Worm (Caenorhabditis elegans) whole organism, L4 larva: ENCODE results near the gene F56C4.1.

Experiments used
- F26F4.8 ChIP-seq: fragments of 200-800 bp; sonication (Bioruptor generic); conservative IDR thresholded peaks from 2 replicates; pipeline ENCODE4 v1.3.6; 2022; ENCODE audit warnings: missing genetic modification characterization, missing compliant biosample characterization
- F44E2.7 ChIP-seq: fragments of 200-800 bp; sonication (Bioruptor generic); IDR thresholded peaks from 2 replicates; pipeline ENCODE4 v2.1.2; 2022; ENCODE audit warnings: missing genetic modification characterization, missing compliant biosample characterization
- F49E8.2 ChIP-seq: sonication (generic microtip); optimal IDR thresholded peaks from 2 replicates; lab custom pipeline; 2016; ENCODE audit warnings: missing compliant biosample characterization, mild to moderate bottlenecking, missing genetic modification characterization, borderline replicate concordance
- Y48G9A.11 ChIP-seq: fragments of 200-800 bp; sonication (Bioruptor generic); IDR thresholded peaks from 2 replicates; pipeline ENCODE4 v1.3.6; 2022; ENCODE audit warnings: missing genetic modification reagents, missing genetic modification characterization, missing compliant biosample characterization
- Y5F2A.4 ChIP-seq: fragments of 200-800 bp; sonication (Bioruptor generic); optimal IDR thresholded peaks from 2 replicates; lab custom pipeline; 2018; ENCODE audit warnings: mild to moderate bottlenecking, missing genetic modification characterization, missing compliant biosample characterization
- aly-2 ChIP-seq: sonication (generic microtip); optimal IDR thresholded peaks from 2 replicates; lab custom pipeline; 2018; ENCODE audit warnings: missing biosample characterization, missing genetic modification characterization
- attf-4 ChIP-seq: sonication (generic microtip); optimal IDR thresholded peaks from 3 replicates; lab custom pipeline; 2017; ENCODE audit warnings: missing biosample characterization, missing genetic modification characterization
- ceh-82 ChIP-seq: sonication (generic microtip); optimal IDR thresholded peaks from 2 replicates; lab custom pipeline; 2017; ENCODE audit warnings: missing biosample characterization, missing genetic modification characterization
- daf-12 ChIP-seq: fragments of 150-350 bp; optimal IDR thresholded peaks from 2 replicates; lab custom pipeline; 2014; ENCODE audit warnings: missing biosample characterization, missing genetic modification reagents, missing genetic modification characterization
- dmd-6 ChIP-seq: fragments of 200-800 bp; sonication (Bioruptor generic); IDR thresholded peaks from 2 replicates; pipeline ENCODE4 v1.3.6; 2022; ENCODE audit warnings: missing genetic modification reagents, missing genetic modification characterization, missing compliant biosample characterization
- dmd-9 ChIP-seq: fragments of 200-800 bp; sonication (Bioruptor generic); IDR thresholded peaks from 2 replicates; pipeline ENCODE4 v1.3.6; 2022; ENCODE audit warnings: missing genetic modification reagents, missing genetic modification characterization, missing compliant biosample characterization
- egl-27 ChIP-seq: sonication (generic microtip); optimal IDR thresholded peaks from 3 replicates; lab custom pipeline; 2017; ENCODE audit warnings: missing biosample characterization, missing genetic modification reagents, missing genetic modification characterization
- lin-1 ChIP-seq: fragments of 200-800 bp; sonication (Bioruptor generic); IDR thresholded peaks from 2 replicates; pipeline ENCODE4 v1.3.6; 2022; ENCODE audit warnings: missing genetic modification reagents, missing genetic modification characterization, missing compliant biosample characterization
- lin-13 ChIP-seq: fragments of 150-350 bp; optimal IDR thresholded peaks from 2 replicates; lab custom pipeline; 2014; ENCODE audit warnings: missing biosample characterization, missing genetic modification reagents, missing genetic modification characterization
- lin-15B ChIP-seq: fragments of 150-350 bp; sonication (generic microtip); optimal IDR thresholded peaks from 3 replicates; lab custom pipeline; 2014; ENCODE audit warnings: missing biosample characterization, missing genetic modification characterization
- lin-38 ChIP-seq: fragments of 200-800 bp; sonication (Bioruptor generic); IDR thresholded peaks from 2 replicates; pipeline ENCODE4 v1.3.6; 2022; ENCODE audit warnings: missing genetic modification reagents, missing genetic modification characterization, missing compliant biosample characterization
- lin-39 ChIP-seq: fragments of 150-350 bp; optimal IDR thresholded peaks from 2 replicates; lab custom pipeline; 2014; ENCODE audit warnings: missing biosample characterization, missing genetic modification reagents, missing genetic modification characterization
- lsy-2 ChIP-seq, 2 experiments: fragments of 150-350 bp in 1 of 2; sonication (generic microtip) in 1 of 2; optimal IDR thresholded peaks; 2 replicates each; lab custom pipeline; 2014 to 2017; ENCODE audit warnings: missing biosample characterization in 2 of 2, missing genetic modification characterization in 2 of 2
- madf-5 ChIP-seq, 2 experiments: fragments of 200-800 bp; sonication (Bioruptor generic); IDR thresholded peaks; 2 replicates each; pipeline ENCODE4 v1.3.6; 2022; ENCODE audit warnings: missing compliant biosample characterization in 2 of 2, missing genetic modification characterization in 2 of 2
- mdl-1 ChIP-seq, 2 experiments: fragments of 150-350 bp in 1 of 2; sonication (generic microtip) in 1 of 2; optimal IDR thresholded peaks; 2 replicates each; lab custom pipeline; 2014 to 2017; ENCODE audit warnings: missing biosample characterization in 2 of 2, missing genetic modification characterization in 2 of 2
- mxl-2 ChIP-seq: fragments of 200-800 bp; sonication (Bioruptor generic); conservative IDR thresholded peaks from 2 replicates; pipeline ENCODE4 v1.3.6; 2022; ENCODE audit warnings: missing genetic modification reagents, missing genetic modification characterization, missing compliant biosample characterization
- nhr-10 ChIP-seq: fragments of 150-350 bp; optimal IDR thresholded peaks from 2 replicates; lab custom pipeline; 2014; ENCODE audit warnings: missing biosample characterization, missing genetic modification characterization
- nhr-102 ChIP-seq: sonication (generic microtip); optimal IDR thresholded peaks from 2 replicates; lab custom pipeline; 2016; ENCODE audit warnings: mild to moderate bottlenecking, missing genetic modification characterization, moderate library complexity, missing compliant biosample characterization
- nhr-237 ChIP-seq: sonication (generic microtip); optimal IDR thresholded peaks from 2 replicates; lab custom pipeline; 2017; ENCODE audit warnings: missing biosample characterization, missing genetic modification characterization
- nhr-28 ChIP-seq: fragments of 150-350 bp; optimal IDR thresholded peaks from 2 replicates; lab custom pipeline; 2014; ENCODE audit warnings: missing biosample characterization, missing genetic modification characterization
- nhr-41 ChIP-seq: fragments of 200-800 bp; sonication (Bioruptor generic); IDR thresholded peaks from 2 replicates; pipeline ENCODE4 v1.3.6; 2022; ENCODE audit warnings: missing genetic modification reagents, missing genetic modification characterization, missing compliant biosample characterization
- nhr-48 ChIP-seq: sonication (generic microtip); optimal IDR thresholded peaks from 2 replicates; lab custom pipeline; 2016; ENCODE audit warnings: mild to moderate bottlenecking, missing genetic modification characterization, missing compliant biosample characterization
- nhr-77 ChIP-seq: fragments of 150-350 bp; optimal IDR thresholded peaks from 2 replicates; lab custom pipeline; 2014; ENCODE audit warnings: missing biosample characterization, missing genetic modification characterization
- pha-4 ChIP-seq, 2 experiments: fragments of 150-350 bp in 1 of 2; fragments of 200-800 bp in 1 of 2; sonication (Bioruptor generic) in 1 of 2; IDR thresholded peaks in 1 of 2; optimal IDR thresholded peaks in 1 of 2; 2 replicates each; pipeline versions ENCODE4 v1.3.6 to Lab custom; 2014 to 2022; ENCODE audit warnings: missing genetic modification characterization in 2 of 2, missing genetic modification reagents in 2 of 2, missing biosample characterization in 1 of 2, missing compliant biosample characterization in 1 of 2
- pqm-1 ChIP-seq: sonication (generic microtip); optimal IDR thresholded peaks from 2 replicates; lab custom pipeline; 2017; ENCODE audit warnings: missing biosample characterization, missing genetic modification characterization
- saeg-2 ChIP-seq: fragments of 200-800 bp; sonication (Bioruptor generic); IDR thresholded peaks from 2 replicates; pipeline ENCODE4 v1.3.6; 2022; ENCODE audit warnings: missing genetic modification reagents, missing genetic modification characterization, missing compliant biosample characterization
- sdz-12 ChIP-seq: fragments of 200-800 bp; sonication (Bioruptor generic); optimal IDR thresholded peaks from 2 replicates; lab custom pipeline; 2018; ENCODE audit warnings: mild to moderate bottlenecking, missing genetic modification characterization, missing compliant biosample characterization
- set-16 ChIP-seq: fragments of 200-800 bp; sonication (Bioruptor generic); IDR thresholded peaks from 2 replicates; pipeline ENCODE4 v1.3.6; 2022; ENCODE audit warnings: missing genetic modification reagents, missing genetic modification characterization, missing compliant biosample characterization
- skn-1 ChIP-seq: fragments of 150-350 bp; optimal IDR thresholded peaks from 2 replicates; lab custom pipeline; 2014; ENCODE audit warnings: missing biosample characterization, missing genetic modification characterization
- snpc-4 ChIP-seq: fragments of 150-350 bp; optimal IDR thresholded peaks from 2 replicates; lab custom pipeline; 2014; ENCODE audit warnings: missing biosample characterization, missing genetic modification characterization
- spr-1 ChIP-seq: sonication (generic microtip); optimal IDR thresholded peaks from 2 replicates; lab custom pipeline; 2016; ENCODE audit warnings: mild to moderate bottlenecking, missing genetic modification characterization, missing compliant biosample characterization
- spr-3 ChIP-seq: fragments of 200-800 bp; sonication (Bioruptor generic); optimal IDR thresholded peaks from 2 replicates; lab custom pipeline; 2018; ENCODE audit warnings: mild to moderate bottlenecking, missing genetic modification characterization, missing compliant biosample characterization
- tra-1 ChIP-seq: fragments of 200-800 bp; sonication (Bioruptor generic); IDR thresholded peaks from 2 replicates; pipeline ENCODE4 v1.3.6; 2022; ENCODE audit warnings: missing genetic modification reagents, missing genetic modification characterization, missing compliant biosample characterization
- unc-130 ChIP-seq: sonication (generic microtip); optimal IDR thresholded peaks from 2 replicates; lab custom pipeline; 2016; ENCODE audit warnings: missing genetic modification reagents, missing genetic modification characterization, missing compliant biosample characterization
- unc-39 ChIP-seq: sonication (generic microtip); optimal IDR thresholded peaks from 2 replicates; lab custom pipeline; 2017; ENCODE audit warnings: missing biosample characterization, missing genetic modification characterization
- vab-7 ChIP-seq: fragments of 200-800 bp; sonication (Bioruptor generic); IDR thresholded peaks from 2 replicates; pipeline ENCODE4 v1.3.6; 2022; ENCODE audit warnings: missing genetic modification reagents, missing genetic modification characterization, missing compliant biosample characterization
- zag-1 ChIP-seq: fragments of 150-350 bp; optimal IDR thresholded peaks from 2 replicates; lab custom pipeline; 2014; ENCODE audit warnings: missing biosample characterization, missing genetic modification characterization
- zfp-2 ChIP-seq: sonication (generic microtip); optimal IDR thresholded peaks from 2 replicates; lab custom pipeline; 2016; ENCODE audit warnings: mild to moderate bottlenecking, missing genetic modification characterization, missing compliant biosample characterization
- ztf-7 ChIP-seq: fragments of 150-350 bp; optimal IDR thresholded peaks from 2 replicates; lab custom pipeline; 2014; ENCODE audit warnings: missing biosample characterization, missing genetic modification characterization

The F56C4.1 gene

DNA sequence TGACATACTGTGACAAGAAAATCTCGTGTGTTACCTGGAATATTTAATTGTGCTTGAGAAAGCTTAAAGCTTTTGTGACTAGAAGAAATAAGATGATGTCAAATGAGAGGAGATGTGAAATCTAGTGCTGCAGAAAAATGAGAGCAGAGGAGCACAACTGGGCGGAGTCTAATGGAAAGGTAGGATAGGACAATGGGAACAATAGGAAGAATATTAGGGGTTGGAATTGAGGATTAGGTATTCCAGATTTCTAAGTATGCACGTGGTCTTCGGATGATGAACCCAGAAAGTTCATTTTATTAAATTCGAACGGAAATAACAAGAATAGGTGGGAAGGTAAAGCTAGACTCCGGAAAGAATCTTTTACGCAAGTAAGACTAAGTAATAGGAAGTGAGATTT, 43.2 kb upstream of the F56C4.1 start, which contains the start of gene C43F9.7 (continued):
- no peak for TF ChIP-seq unc-39 (tag; lab: Kevin White, UChicago)
- TF ChIP-seq ceh-82 (tag; lab: Kevin White, UChicago) = no peak
- no peak for TF ChIP-seq pqm-1 (tag; lab: Kevin White, UChicago)

DNA sequence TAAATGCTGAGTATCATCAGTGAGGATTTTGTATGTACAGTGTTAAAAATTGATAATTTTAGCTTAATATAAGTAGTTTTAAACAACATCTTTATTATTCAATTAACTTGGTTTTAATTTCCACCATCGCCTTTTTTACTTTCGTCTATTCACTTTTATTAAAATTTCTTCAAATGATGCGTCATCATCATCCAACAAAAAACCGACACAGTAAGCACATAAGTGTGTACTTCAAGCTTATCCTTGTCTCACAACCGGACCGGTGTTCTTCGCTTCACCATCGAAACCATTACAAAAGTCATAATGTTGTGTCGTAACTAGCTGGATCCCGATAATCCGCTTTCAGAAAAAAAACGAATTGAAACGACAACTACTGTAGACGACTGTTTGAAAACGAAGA, 40.2 kb upstream of the F56C4.1 start, which contains the start of gene C43F9.11:
TSS of gene C43F9.11 (plus strand) at position 301 of the 400 bp plus-strand sequence.
- no peak for TF ChIP-seq dmd-9 (GFP tag; lab: Robert Waterston, UW)
- TF ChIP-seq nhr-48 (tag; lab: Kevin White, UChicago) = no peak
- TF ChIP-seq lin-38 (GFP tag; lab: Robert Waterston, UW) = no peak
- TF ChIP-seq spr-1 (tag; lab: Kevin White, UChicago) = no peak
- no peak for TF ChIP-seq attf-4 (tag; lab: Kevin White, UChicago)
- no peak for TF ChIP-seq mxl-2 (GFP tag; lab: Robert Waterston, UW)
- TF ChIP-seq pqm-1 (tag; lab: Kevin White, UChicago) = no peak
- no peak for TF ChIP-seq zfp-2
- TF ChIP-seq F49E8.2 (tag; lab: Kevin White, UChicago) = no peak
- TF ChIP-seq F44E2.7 (GFP tag; lab: Robert Waterston, UW) = no peak
- no peak for TF ChIP-seq madf-5 (GFP tag; IDR thresholded peaks at IDR 0.05; lab: Robert Waterston, UW)
- TF ChIP-seq vab-7 (GFP tag; lab: Robert Waterston, UW) = no peak
- TF ChIP-seq saeg-2 = no peak
- no peak for TF ChIP-seq dmd-6
- TF ChIP-seq spr-3 (GFP tag; lab: Kevin White, UChicago) = no peak
- no peak for TF ChIP-seq skn-1 (tag; lab: Kevin White, UChicago)
- TF ChIP-seq nhr-41 (GFP tag; lab: Robert Waterston, UW) = no peak
- TF ChIP-seq nhr-28 = no peak
- no peak for TF ChIP-seq Y48G9A.11

DNA sequence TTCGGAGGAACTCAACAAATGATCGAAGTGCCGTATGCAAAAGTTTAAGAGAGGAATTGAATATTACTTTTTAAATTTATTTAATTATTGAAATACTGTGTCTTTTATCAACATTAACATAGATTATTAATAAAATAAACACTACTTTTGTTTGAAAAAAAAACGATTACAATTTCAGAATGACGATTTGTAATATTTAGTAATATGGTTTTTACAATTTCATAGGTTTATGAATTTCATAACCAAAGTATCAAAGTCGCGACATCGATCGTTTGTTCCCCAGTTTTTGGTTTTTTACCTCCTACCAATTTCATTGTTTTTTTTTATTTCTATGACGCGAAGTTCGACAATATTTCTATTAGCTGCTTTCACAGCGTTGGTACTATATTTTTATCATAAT, 36.8 kb upstream of the F56C4.1 start, which contains the start of gene R09H10.1:
TSS of gene R09H10.1 (plus strand) at position 301 of the 400 bp plus-strand sequence.
- TF ChIP-seq daf-12 (tag; lab: Kevin White, UChicago) (no peak), lin-1 (GFP tag; lab: Robert Waterston, UW) (no peak), nhr-102 (tag; lab: Kevin White, UChicago) (no peak), mdl-1 (tag; optimal IDR thresholded peaks at IDR 0.05; lab: Kevin White, UChicago) (no peak), F49E8.2 (tag; lab: Kevin White, UChicago) (no peak), nhr-237 (no peak), lin-39 (tag; lab: Kevin White, UChicago) (no peak), nhr-10 (tag; lab: Kevin White, UChicago) (no peak), set-16 (GFP tag; lab: Robert Waterston, UW) (no peak), ztf-7 (tag; lab: Kevin White, UChicago) (no peak), ceh-82 (tag; lab: Kevin White, UChicago) (no peak), aly-2 (tag; lab: Kevin White, UChicago) (no peak), Y5F2A.4 (GFP tag; lab: Kevin White, UChicago) (no peak), unc-130 (no peak), pha-4 (GFP tag; IDR thresholded peaks at IDR 0.05; lab: Robert Waterston, UW) (no peak), pha-4 (tag; optimal IDR thresholded peaks at IDR 0.05; lab: Kevin White, UChicago) (no peak)

DNA sequence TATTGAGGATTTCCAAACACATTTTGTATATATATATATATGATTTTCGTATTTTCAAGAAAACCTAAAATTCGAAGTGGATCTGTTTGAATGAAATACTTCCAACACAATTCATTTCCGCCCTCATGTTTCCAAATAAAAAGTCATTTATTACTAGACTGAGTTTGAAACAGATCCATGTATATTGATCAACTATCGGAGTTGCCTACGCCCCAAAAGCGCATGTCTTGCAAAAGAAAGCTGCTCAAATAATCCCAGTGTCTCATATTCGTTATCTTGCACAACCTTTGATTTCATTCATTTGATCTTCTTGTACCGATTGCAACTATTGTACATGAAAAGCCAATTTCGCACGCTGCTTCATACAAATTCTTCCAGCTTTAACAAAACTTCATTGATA, 34.1 kb upstream of the F56C4.1 start, which contains the start of gene R09H10.2:
TSS of gene R09H10.2 (plus strand) at position 301 of the 400 bp plus-strand sequence.
- no peak for TF ChIP-seq zag-1
- no peak for TF ChIP-seq F49E8.2 (tag; lab: Kevin White, UChicago)
- TF ChIP-seq sdz-12 (GFP tag; lab: Kevin White, UChicago) = no peak
- TF ChIP-seq ceh-82 (tag; lab: Kevin White, UChicago) = no peak
- TF ChIP-seq F26F4.8 (GFP tag; lab: Robert Waterston, UW) = no peak
- TF ChIP-seq skn-1 (tag; lab: Kevin White, UChicago) = no peak
- no peak for TF ChIP-seq egl-27 (tag; lab: Kevin White, UChicago)
- TF ChIP-seq lin-15B (tag; lab: Kevin White, UChicago) = no peak
- no peak for TF ChIP-seq zfp-2
- no peak for TF ChIP-seq tra-1 (GFP tag; lab: Robert Waterston, UW)
- TF ChIP-seq nhr-77 (tag; lab: Kevin White, UChicago) = no peak
- no peak for TF ChIP-seq lin-13 (GFP tag; lab: Kevin White, UChicago)
- no peak for TF ChIP-seq snpc-4 (tag; lab: Kevin White, UChicago)
- no peak for TF ChIP-seq lsy-2 (tag; optimal IDR thresholded peaks at IDR 0.05; lab: Kevin White, UChicago)
